Worm (Caenorhabditis elegans) whole organism, L1 larva: ENCODE measurements around the gene magu-4.
A peak's percentile ranks its signal among the peaks of the same experiment; 100 is the strongest.

Experiments used
- C04F5.9 ChIP-seq: sonication (generic microtip); optimal IDR thresholded peaks from 2 replicates; lab custom pipeline; 2016; ENCODE audit warnings: missing genetic modification characterization, missing compliant biosample characterization
- ceh-82 ChIP-seq, 3 experiments: fragments of 150-350 bp in 1 of 3; sonication (generic microtip) in 2 of 3; optimal IDR thresholded peaks; 2 replicates each; lab custom pipeline; 2014 to 2017; ENCODE audit warnings: missing biosample characterization in 3 of 3, missing genetic modification characterization in 3 of 3
- dpl-1 ChIP-seq, 3 experiments: fragments of 150-350 bp in 2 of 3; sonication (generic microtip) in 1 of 3; optimal IDR thresholded peaks; 2 replicates each; lab custom pipeline; 2014 to 2017; ENCODE audit warnings: missing biosample characterization in 3 of 3, missing genetic modification characterization in 3 of 3, missing genetic modification reagents in 3 of 3
- efl-1 ChIP-seq, 4 experiments: fragments of 150-350 bp; optimal IDR thresholded peaks in 3 of 4; peaks in 1 of 4; 1 replicate in 1 of 4; 2 replicates in 3 of 4; lab custom pipeline; 2014; ENCODE audit warnings: missing biosample characterization in 2 of 4, missing genetic modification characterization in 2 of 4, missing genetic modification reagents in 2 of 4
- egl-13 ChIP-seq: sonication (generic microtip); optimal IDR thresholded peaks from 2 replicates; lab custom pipeline; 2016; ENCODE audit warnings: missing genotype, missing genetic modification reagents, missing genetic modification characterization, missing compliant biosample characterization
- fkh-10 ChIP-seq: sonication (generic microtip); optimal IDR thresholded peaks from 2 replicates; lab custom pipeline; 2017; ENCODE audit warnings: missing biosample characterization, missing genetic modification reagents, missing genetic modification characterization
- fkh-8 ChIP-seq: sonication (generic microtip); optimal IDR thresholded peaks from 2 replicates; lab custom pipeline; 2016; ENCODE audit warnings: mild to moderate bottlenecking, missing genetic modification characterization, missing compliant biosample characterization
- grh-1 ChIP-seq: fragments of 200-800 bp; sonication (Bioruptor generic); IDR thresholded peaks from 2 replicates; pipeline ENCODE4 v1.3.6; 2022; ENCODE audit warnings: missing genetic modification reagents, missing genetic modification characterization, missing compliant biosample characterization
- isw-1 ChIP-seq: fragments of 200-800 bp; sonication (Bioruptor generic); IDR thresholded peaks from 2 replicates; pipeline ENCODE4 v1.3.6; 2022; ENCODE audit warnings: missing genetic modification characterization, missing compliant biosample characterization
- lin-13 ChIP-seq: fragments of 150-350 bp; optimal IDR thresholded peaks from 2 replicates; lab custom pipeline; 2014; ENCODE audit warnings: missing biosample characterization, missing genetic modification reagents, missing genetic modification characterization
- lin-14 ChIP-seq: fragments of 200-800 bp; sonication (Bioruptor generic); optimal IDR thresholded peaks from 2 replicates; lab custom pipeline; 2018; ENCODE audit warnings: mild to moderate bottlenecking, missing genetic modification characterization, moderate library complexity, missing compliant biosample characterization
- lin-35 ChIP-seq, 2 experiments: fragments of 150-350 bp; optimal IDR thresholded peaks; 2 replicates each; lab custom pipeline; 2014; ENCODE audit warnings: missing biosample characterization in 2 of 2, missing genetic modification characterization in 2 of 2, missing genetic modification reagents in 2 of 2
- lir-3 ChIP-seq: sonication (generic microtip); optimal IDR thresholded peaks from 2 replicates; lab custom pipeline; 2016; ENCODE audit warnings: mild to moderate bottlenecking, missing genetic modification characterization, moderate library complexity, missing compliant biosample characterization; ENCODE audit not compliant: poor library complexity
- lsy-2 ChIP-seq, 2 experiments: fragments of 150-350 bp; optimal IDR thresholded peaks; 2 replicates each; lab custom pipeline; 2014; ENCODE audit warnings: missing biosample characterization in 2 of 2, missing genetic modification characterization in 2 of 2
- nhr-11 ChIP-seq: fragments of 150-350 bp; optimal IDR thresholded peaks from 2 replicates; lab custom pipeline; 2014; ENCODE audit warnings: missing biosample characterization, missing genetic modification characterization
- nhr-19 ChIP-seq: fragments of 200-800 bp; sonication (Bioruptor generic); conservative IDR thresholded peaks from 2 replicates; pipeline ENCODE4 v1.3.6; 2022; ENCODE audit warnings: missing genetic modification characterization, missing compliant biosample characterization
- nhr-47 ChIP-seq: sonication (generic microtip); optimal IDR thresholded peaks from 2 replicates; lab custom pipeline; 2016; ENCODE audit warnings: mild to moderate bottlenecking, missing genetic modification characterization, moderate library complexity, missing compliant biosample characterization
- nhr-71 ChIP-seq: sonication (generic microtip); optimal IDR thresholded peaks from 2 replicates; lab custom pipeline; 2016; ENCODE audit warnings: mild to moderate bottlenecking, missing genetic modification characterization, moderate library complexity, missing compliant biosample characterization
- nhr-90 ChIP-seq: sonication (generic microtip); optimal IDR thresholded peaks from 2 replicates; lab custom pipeline; 2016; ENCODE audit warnings: mild to moderate bottlenecking, missing genetic modification characterization, missing compliant biosample characterization; ENCODE audit not compliant: poor library complexity
- skn-1 ChIP-seq: fragments of 150-350 bp; optimal IDR thresholded peaks from 2 replicates; lab custom pipeline; 2014; ENCODE audit warnings: missing biosample characterization, missing genetic modification characterization
- snpc-4 ChIP-seq: fragments of 150-350 bp; optimal IDR thresholded peaks from 2 replicates; lab custom pipeline; 2014; ENCODE audit warnings: missing biosample characterization, missing genetic modification characterization
- swsn-7 ChIP-seq: sonication (generic microtip); optimal IDR thresholded peaks from 2 replicates; lab custom pipeline; 2016; ENCODE audit warnings: missing genetic modification characterization, missing compliant biosample characterization
- tbx-2 ChIP-seq: sonication (generic microtip); optimal IDR thresholded peaks from 2 replicates; lab custom pipeline; 2016; ENCODE audit warnings: missing genetic modification characterization, missing compliant biosample characterization
- unc-30 ChIP-seq: sonication (generic microtip); optimal IDR thresholded peaks from 2 replicates; lab custom pipeline; 2017; ENCODE audit warnings: missing biosample characterization, missing genetic modification characterization
- unc-86 ChIP-seq: sonication (generic microtip); optimal IDR thresholded peaks from 2 replicates; lab custom pipeline; 2016; ENCODE audit warnings: missing genetic modification characterization, missing compliant biosample characterization
- xbp-1 ChIP-seq: sonication (generic microtip); optimal IDR thresholded peaks from 2 replicates; lab custom pipeline; 2016; ENCODE audit warnings: missing genetic modification characterization, missing compliant biosample characterization
- ztf-11 ChIP-seq, 2 experiments: sonication (generic microtip); optimal IDR thresholded peaks; 2 replicates each; lab custom pipeline; 2016 to 2017; ENCODE audit warnings: missing genetic modification characterization in 2 of 2, missing biosample characterization in 1 of 2, missing compliant biosample characterization in 1 of 2

The magu-4 gene

ce11 chrIV:10062728-10063127 lies 53.2 kb downstream of the magu-4 start, which contains the start of gene ipla-7:
Gene ipla-7 (minus strand): TSS chrIV:10062849.
- TF ChIP-seq nhr-11 (tag; lab: Kevin White, UChicago), result no peak
- no peak for TF ChIP-seq isw-1 (GFP tag; lab: Robert Waterston, UW)
- no peak for TF ChIP-seq ztf-11 (tag; optimal IDR thresholded peaks at IDR 0.05; lab: Kevin White, UChicago)
- no peak for TF ChIP-seq C04F5.9 (tag; lab: Kevin White, UChicago)
- TF ChIP-seq nhr-47, result peak; percentile 15
- no peak for TF ChIP-seq skn-1
- peak; percentile 15 for TF ChIP-seq unc-86 (tag; lab: Kevin White, UChicago)
- peak in 1 of 2 experiments; percentile 28 for TF ChIP-seq lsy-2 (tag; optimal IDR thresholded peaks at IDR 0.05; lab: Kevin White, UChicago)
- peak; percentile 20 for TF ChIP-seq swsn-7
- peak; percentile 16 for TF ChIP-seq fkh-10
- TF ChIP-seq egl-13 (tag; lab: Kevin White, UChicago), result peak; percentile 7
- TF ChIP-seq ceh-82 (tag; optimal IDR thresholded peaks at IDR 0.05; lab: Kevin White, UChicago), result peak in 1 of 3 experiments; percentile 56
- TF ChIP-seq lin-13 (GFP tag; lab: Kevin White, UChicago), result no peak
- no peak for TF ChIP-seq unc-30 (tag; lab: Kevin White, UChicago)
- peak in 1 of 3 experiments; percentile 20 for TF ChIP-seq dpl-1 (GFP tag; optimal IDR thresholded peaks at IDR 0.05; lab: Kevin White, UChicago)
- TF ChIP-seq xbp-1 (tag; lab: Kevin White, UChicago), result no peak
- TF ChIP-seq nhr-19, result no peak
- TF ChIP-seq lin-14 (GFP tag; lab: Kevin White, UChicago), result peak; percentile 80
- peak; percentile 51 for TF ChIP-seq nhr-71 (tag; lab: Kevin White, UChicago)
- no peak for TF ChIP-seq snpc-4
- TF ChIP-seq lin-35 (GFP tag; optimal IDR thresholded peaks at IDR 0.05; lab: Kevin White, UChicago), result peak in 1 of 2 experiments; percentile 11
- peak; percentile 7 for TF ChIP-seq tbx-2 (tag; lab: Kevin White, UChicago)
- peak; percentile 56 for TF ChIP-seq fkh-8
- no peak for TF ChIP-seq lir-3
- TF ChIP-seq efl-1 (optimal IDR thresholded peaks at IDR 0.05; lab: Kevin White, UChicago), result peak in 1 of 2 experiments; percentile 5
- TF ChIP-seq efl-1 (GFP tag; optimal IDR thresholded peaks at IDR 0.05 in 1 of 2; lab: Kevin White, UChicago), result peak in 1 of 2 experiments; percentile 82
- TF ChIP-seq nhr-90 (tag; lab: Kevin White, UChicago), result no peak
- TF ChIP-seq grh-1, result no peak
